Worm (Caenorhabditis elegans): Measurements from ENCODE around the gene C37C3.2.

- no peak for TF ChIP-seq pqm-1 (tag; optimal IDR thresholded peaks at IDR 0.05)
- TF ChIP-seq unc-62 (GFP tag; optimal IDR thresholded peaks at IDR 0.05), result no peak
- no peak for TF ChIP-seq lin-15B (tag; optimal IDR thresholded peaks at IDR 0.05)
- TF ChIP-seq fkh-2 (tag; optimal IDR thresholded peaks at IDR 0.05), result no peak
- no peak for TF ChIP-seq nhr-12 (tag; optimal IDR thresholded peaks at IDR 0.05)
- TF ChIP-seq nhr-11 (tag; optimal IDR thresholded peaks at IDR 0.05), result no peak
- no peak for TF ChIP-seq unc-39 (tag; optimal IDR thresholded peaks at IDR 0.05)
- TF ChIP-seq nhr-25 (tag; optimal IDR thresholded peaks at IDR 0.05), result no peak
- no peak for TF ChIP-seq ztf-11 (tag; optimal IDR thresholded peaks at IDR 0.05)
- TF ChIP-seq ama-1 (optimal IDR thresholded peaks at IDR 0.05), result no peak
- no peak for TF ChIP-seq ztf-4 (tag; optimal IDR thresholded peaks at IDR 0.05)
- no peak for TF ChIP-seq elt-1 (tag; optimal IDR thresholded peaks at IDR 0.05)
- no peak for TF ChIP-seq nhr-77 (tag; optimal IDR thresholded peaks at IDR 0.05)
Measured at ce11 chrV:7847687-7848086, 8.1 kb upstream of the C37C3.2 start.

Data from whole organism, L3 larva.